Fruit fly (Drosophila melanogaster): ENCODE measurements around the gene CG33263.

- no peak for TF ChIP-seq psq (optimal IDR thresholded peaks at IDR 0.05)
- no peak for TF ChIP-seq Dll (optimal IDR thresholded peaks at IDR 0.05)
- no peak for TF ChIP-seq EcR (GFP tag; optimal IDR thresholded peaks at IDR 0.05)
Measured at dm6 chr3L:13410999-13411398, 13.0 kb downstream of the CG33263 start.
